Fruit fly (Drosophila melanogaster): ENCODE data around the gene CG10431.

The CG10431 gene

DNA sequence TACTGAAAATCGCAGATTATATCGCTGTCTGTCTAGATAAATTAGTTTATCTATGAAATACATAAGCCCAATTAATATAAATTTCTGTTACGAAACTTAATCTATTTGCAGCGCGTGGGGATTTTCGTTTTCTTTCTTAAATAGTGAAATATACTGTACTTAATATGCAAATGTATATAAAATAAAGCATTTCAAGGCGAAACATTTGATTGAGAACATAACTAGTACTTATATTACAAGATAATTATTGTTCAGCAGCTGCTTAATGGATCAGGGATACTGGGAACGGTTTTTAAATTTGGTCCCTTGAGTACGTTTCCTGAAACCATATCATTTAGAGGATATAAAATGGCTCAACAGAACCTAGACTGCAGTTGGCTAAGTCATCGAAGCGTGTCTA lies 17.7 kb downstream of the CG10431 start, which contains the start of gene CG46465:
Gene CG46465, plus strand, starts transcription at position 301 of the 400 bp plus-strand sequence.
- TF ChIP-seq CG9948 (tag; optimal IDR thresholded peaks at IDR 0.05), result no peak
- TF ChIP-seq CG4496 (GFP tag; IDR thresholded peaks at IDR 0.05), result no peak
- no peak for TF ChIP-seq Ets98B (GFP tag; IDR thresholded peaks at IDR 0.05)

DNA sequence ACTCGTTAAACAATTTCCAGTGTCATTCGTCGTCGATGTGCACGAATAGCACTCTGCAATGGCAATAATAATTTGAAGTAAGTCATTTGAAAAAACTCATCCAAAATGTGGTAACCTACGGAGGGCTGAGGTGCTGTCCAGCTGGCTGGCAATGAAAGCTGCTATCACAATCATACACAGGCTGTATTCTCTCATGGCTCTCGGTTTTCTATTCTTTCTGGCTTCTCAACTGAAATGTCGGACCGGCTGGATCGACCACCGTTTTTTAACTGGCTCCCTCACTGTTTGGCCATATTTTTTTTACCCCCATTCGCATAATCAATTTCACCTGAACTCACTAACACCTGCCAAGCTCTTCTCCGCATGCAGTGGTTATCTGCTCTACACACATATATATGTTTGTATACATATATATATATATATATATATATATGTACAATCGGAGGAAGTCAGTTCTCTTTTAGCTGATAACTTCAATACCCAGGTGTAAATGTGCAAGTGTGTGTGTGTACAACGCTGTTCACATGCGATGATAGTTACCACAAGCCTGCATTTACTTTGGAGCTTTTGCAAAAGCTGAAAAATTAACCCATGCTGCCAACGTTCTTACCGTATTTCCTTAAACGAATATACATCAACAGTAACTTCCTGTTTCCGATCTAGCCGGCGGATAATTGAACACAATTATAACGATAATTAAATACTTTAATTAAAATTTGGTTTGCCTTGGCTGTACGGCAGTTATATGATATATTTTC lies 21.3 kb downstream of the CG10431 start, which contains the start of gene CG10650:
Gene CG10650, minus strand, starts transcription at position 275 of the 758 bp plus-strand sequence.
- TF ChIP-seq Pif1B (GFP tag; optimal IDR thresholded peaks at IDR 0.05) (no peak), CG14655 (GFP tag; optimal IDR thresholded peaks at IDR 0.05) (no peak), EcR (GFP tag; optimal IDR thresholded peaks at IDR 0.05) (peak; percentile 5)

DNA sequence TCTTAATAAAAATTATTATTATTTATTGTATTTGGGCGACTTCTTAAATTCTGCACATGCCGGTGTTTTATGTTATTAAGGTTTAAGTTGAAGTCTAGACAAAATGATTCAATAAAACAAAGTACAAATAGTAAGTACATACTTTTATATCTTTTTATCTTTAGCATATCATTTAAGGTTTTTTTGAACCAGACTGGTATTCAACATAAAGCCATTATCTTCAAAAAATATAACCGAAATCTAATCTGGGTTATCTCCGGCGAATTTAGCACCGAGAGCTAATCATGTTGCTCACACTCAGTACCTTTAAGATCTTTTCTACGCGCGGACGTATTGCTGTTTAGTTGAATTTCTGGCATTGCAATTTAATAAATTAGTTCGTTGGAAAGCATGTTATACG lies 22.6 kb downstream of the CG10431 start, which contains the start of gene CG31792:
Gene CG31792, plus strand, starts transcription at position 301 of the 400 bp plus-strand sequence.
- TF ChIP-seq CG8159 (tag; optimal IDR thresholded peaks at IDR 0.05), result no peak
- no peak for TF ChIP-seq CG12605 (GFP tag; IDR thresholded peaks at IDR 0.05)
- no peak for TF ChIP-seq CG32121 (GFP tag; IDR thresholded peaks at IDR 0.05)
- no peak for TF ChIP-seq EcR (GFP tag; optimal IDR thresholded peaks at IDR 0.05)
- no peak for TF ChIP-seq CG14655 (GFP tag; optimal IDR thresholded peaks at IDR 0.05)
- TF ChIP-seq CG17806 (tag; optimal IDR thresholded peaks at IDR 0.05), result no peak
- TF ChIP-seq gl (tag; optimal IDR thresholded peaks at IDR 0.05), result no peak
- no peak for TF ChIP-seq CG34367 (tag; optimal IDR thresholded peaks at IDR 0.05)
- no peak for TF ChIP-seq CG15710 (tag; optimal IDR thresholded peaks at IDR 0.05)
- no peak for TF ChIP-seq Pif1B (GFP tag; optimal IDR thresholded peaks at IDR 0.05)
- no peak for TF ChIP-seq CG8301 (tag; optimal IDR thresholded peaks at IDR 0.05)
- TF ChIP-seq CG10348 (GFP tag; IDR thresholded peaks at IDR 0.05), result no peak

DNA sequence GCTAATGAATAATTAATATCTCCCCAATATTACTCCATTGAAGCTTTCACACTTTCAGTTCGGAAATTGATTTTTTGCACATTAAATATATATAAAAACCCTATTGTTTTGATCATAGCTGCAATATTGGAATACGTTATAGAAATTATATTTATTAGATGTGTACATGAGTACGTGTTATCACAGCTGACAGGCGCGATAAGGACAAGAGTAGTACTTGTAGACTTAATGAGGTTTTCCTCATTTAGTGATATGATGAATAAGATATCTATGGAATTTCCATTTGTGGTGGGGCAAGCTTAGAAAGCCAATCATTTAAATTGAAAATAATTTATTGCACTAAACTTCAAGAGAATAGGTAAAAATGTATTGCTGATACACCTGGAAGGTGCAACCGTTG lies 28.0 kb downstream of the CG10431 start:
- TF ChIP-seq EcR (GFP tag; optimal IDR thresholded peaks at IDR 0.05) (no peak), CG13204 (GFP tag; optimal IDR thresholded peaks at IDR 0.05) (no peak), Pif1B (GFP tag; optimal IDR thresholded peaks at IDR 0.05) (no peak), CG32121 (GFP tag; IDR thresholded peaks at IDR 0.05) (no peak), CG15710 (tag; optimal IDR thresholded peaks at IDR 0.05) (no peak), CG8301 (tag; optimal IDR thresholded peaks at IDR 0.05) (no peak), CG34367 (tag; optimal IDR thresholded peaks at IDR 0.05) (no peak), gl (tag; optimal IDR thresholded peaks at IDR 0.05) (no peak), CG10348 (GFP tag; IDR thresholded peaks at IDR 0.05) (no peak), CG8159 (tag; optimal IDR thresholded peaks at IDR 0.05) (no peak), fd96Ca (GFP tag; IDR thresholded peaks at IDR 0.05) (no peak), CG12605 (GFP tag; IDR thresholded peaks at IDR 0.05) (no peak), Pif1A (GFP tag; optimal IDR thresholded peaks at IDR 0.05) (no peak), Snoo (tag; optimal IDR thresholded peaks at IDR 0.05) (no peak), rn (GFP tag; IDR thresholded peaks at IDR 0.05) (no peak), D1 (tag; optimal IDR thresholded peaks at IDR 0.05) (no peak)

DNA sequence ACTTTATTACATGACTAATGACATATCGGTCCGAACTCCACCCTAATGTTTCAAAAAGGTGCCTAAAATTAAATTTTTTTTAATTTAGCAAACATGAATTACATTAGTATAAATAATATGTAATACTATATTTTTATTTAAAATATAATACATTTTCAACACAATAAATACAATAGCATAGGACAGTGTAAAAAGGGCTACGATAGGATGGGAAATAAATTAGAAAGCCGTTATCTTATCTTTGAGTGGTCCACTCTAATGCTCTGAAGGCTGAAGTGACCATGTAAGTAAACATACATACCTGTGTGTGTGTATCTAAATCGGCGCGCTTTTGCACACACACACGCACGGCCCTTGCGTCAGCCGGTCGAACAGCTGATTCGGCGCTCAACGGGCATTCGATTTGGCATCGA lies 28.5 kb downstream of the CG10431 start, which contains the start of gene CG31793:
Gene CG31793, plus strand, starts transcription at position 409 of the 413 bp plus-strand sequence.
- TF ChIP-seq rn (GFP tag; IDR thresholded peaks at IDR 0.05), result 0 out of 2 replicates have a peak, but pooled peaks have one; percentile 25
- TF ChIP-seq CG12605 (GFP tag; IDR thresholded peaks at IDR 0.05), result no peak; the same call in 1 of the 2 replicates
- peak; percentile 84 for TF ChIP-seq D1 (tag; optimal IDR thresholded peaks at IDR 0.05)
- TF ChIP-seq CG14655 (GFP tag; optimal IDR thresholded peaks at IDR 0.05), result peak; percentile 67
- no peak for TF ChIP-seq CG10348 (GFP tag; IDR thresholded peaks at IDR 0.05)
- TF ChIP-seq CG17806 (tag; optimal IDR thresholded peaks at IDR 0.05), result peak; percentile 64
- TF ChIP-seq CG8159 (tag; optimal IDR thresholded peaks at IDR 0.05), result peak; percentile 98
- peak; percentile 60; the same call in 1 of the 2 replicates for TF ChIP-seq Ets98B (GFP tag; IDR thresholded peaks at IDR 0.05)
- TF ChIP-seq CG8301 (tag; optimal IDR thresholded peaks at IDR 0.05), result peak; percentile 61
- TF ChIP-seq Snoo (tag; optimal IDR thresholded peaks at IDR 0.05), result peak; percentile 9
- peak; percentile 63 for TF ChIP-seq CG32121 (GFP tag; IDR thresholded peaks at IDR 0.05)
- peak; percentile 32 for TF ChIP-seq CG34367 (tag; optimal IDR thresholded peaks at IDR 0.05)
- TF ChIP-seq CG9948 (tag; optimal IDR thresholded peaks at IDR 0.05), result peak; percentile 43
- no peak for TF ChIP-seq EcR (GFP tag; optimal IDR thresholded peaks at IDR 0.05)
- peak; percentile 80 for TF ChIP-seq CG4496 (GFP tag; IDR thresholded peaks at IDR 0.05)
- TF ChIP-seq Pif1B (GFP tag; optimal IDR thresholded peaks at IDR 0.05), result peak; percentile 71
- no peak for TF ChIP-seq fd96Ca (GFP tag; IDR thresholded peaks at IDR 0.05)
- no peak for TF ChIP-seq CG13204 (GFP tag; optimal IDR thresholded peaks at IDR 0.05)

DNA sequence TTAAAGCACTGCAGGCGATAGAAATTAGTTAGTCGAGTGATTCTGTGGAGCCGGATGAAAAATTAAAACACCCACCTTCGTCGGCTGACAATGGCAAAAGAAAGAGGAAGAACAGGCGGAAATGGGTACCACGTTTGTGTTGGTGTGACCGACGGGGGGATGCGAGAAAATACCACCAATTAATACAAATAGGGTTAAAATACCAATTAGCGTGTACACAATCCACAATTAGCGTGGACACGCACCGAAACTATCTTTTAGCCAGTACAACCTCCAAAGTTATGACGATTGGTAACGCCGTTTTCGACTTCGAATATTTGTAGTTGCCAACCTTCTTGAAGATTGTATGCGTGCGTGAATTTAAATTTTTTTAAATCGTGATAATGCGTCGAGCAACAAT lies 34.6 kb downstream of the CG10431 start, which contains the start of gene RpL30:
Gene RpL30, minus strand, starts transcription at position 177 of the 400 bp plus-strand sequence.
- TF ChIP-seq CG4496 (GFP tag; IDR thresholded peaks at IDR 0.05) (peak; percentile 83), CG12605 (GFP tag; IDR thresholded peaks at IDR 0.05) (peak; percentile 91), rn (GFP tag; IDR thresholded peaks at IDR 0.05) (peak; percentile 40; the same call in 1 of the 2 replicates), Ets98B (GFP tag; IDR thresholded peaks at IDR 0.05) (peak; percentile 78), Pif1A (GFP tag; optimal IDR thresholded peaks at IDR 0.05) (peak; percentile 71), gl (tag; optimal IDR thresholded peaks at IDR 0.05) (peak; percentile 76), CG34367 (tag; optimal IDR thresholded peaks at IDR 0.05) (peak; percentile 79), CG14655 (GFP tag; optimal IDR thresholded peaks at IDR 0.05) (peak; percentile 51), CG32121 (GFP tag; IDR thresholded peaks at IDR 0.05) (peak; percentile 60; the same call in 1 of the 2 replicates), CG10348 (GFP tag; IDR thresholded peaks at IDR 0.05) (no peak), Pif1B (GFP tag; optimal IDR thresholded peaks at IDR 0.05) (peak; percentile 63), CG8159 (tag; optimal IDR thresholded peaks at IDR 0.05) (peak; percentile 66), Snoo (tag; optimal IDR thresholded peaks at IDR 0.05) (peak; percentile 90), fd96Ca (GFP tag; IDR thresholded peaks at IDR 0.05) (no peak; the same call in 2 of the 3 replicates), CG15710 (tag; optimal IDR thresholded peaks at IDR 0.05) (peak; percentile 60), CG9948 (tag; optimal IDR thresholded peaks at IDR 0.05) (peak; percentile 31), CG8301 (tag; optimal IDR thresholded peaks at IDR 0.05) (peak; percentile 56), EcR (GFP tag; optimal IDR thresholded peaks at IDR 0.05) (peak; percentile 31), CG13204 (GFP tag; optimal IDR thresholded peaks at IDR 0.05) (peak; percentile 79), D1 (tag; optimal IDR thresholded peaks at IDR 0.05) (no peak), CG17806 (tag; optimal IDR thresholded peaks at IDR 0.05) (peak; percentile 44)
